Fruit fly (Drosophila melanogaster) whole organism, embryonic: ENCODE results near the gene Cby.
A peak's percentile ranks its signal among the peaks of the same experiment; 100 is the strongest.

ENCODE experiments used
- Abd-B ChIP-seq: fragments of 200-800 bp; sonication (Bioruptor generic); optimal IDR thresholded peaks from 2 replicates; lab custom pipeline; 2018; ENCODE audit warnings: missing biosample characterization, mild to moderate bottlenecking, missing genetic modification characterization, moderate library complexity
- Atf6 ChIP-seq: fragments of 200-800 bp; sonication (Bioruptor generic); IDR thresholded peaks from 2 replicates; pipeline ENCODE4 v1.3.6; 2022; ENCODE audit warnings: missing biosample characterization, missing genetic modification characterization
- CG10979 ChIP-seq: fragments of 200-800 bp; sonication (Bioruptor generic); optimal IDR thresholded peaks from 2 replicates; lab custom pipeline; 2018; ENCODE audit warnings: missing biosample characterization, mild to moderate bottlenecking, missing genetic modification characterization, moderate library complexity
- CG14965 ChIP-seq: fragments of 200-800 bp; sonication (Bioruptor generic); optimal IDR thresholded peaks from 2 replicates; lab custom pipeline; 2016; ENCODE audit warnings: missing biosample characterization, missing genetic modification characterization, borderline replicate concordance
- CG16863 ChIP-seq: fragments of 200-800 bp; sonication (Bioruptor generic); optimal IDR thresholded peaks from 3 replicates; lab custom pipeline; 2016; ENCODE audit warnings: missing biosample characterization, missing genetic modification characterization
- CG18619 ChIP-seq: fragments of 200-800 bp; sonication (Bioruptor generic); optimal IDR thresholded peaks from 3 replicates; lab custom pipeline; 2017; ENCODE audit warnings: missing biosample characterization, mild to moderate bottlenecking, missing genetic modification characterization
- CG3163 ChIP-seq: fragments of 200-800 bp; sonication (Bioruptor generic); optimal IDR thresholded peaks from 3 replicates; lab custom pipeline; 2016; ENCODE audit warnings: missing biosample characterization, missing genetic modification characterization
- CG33213 ChIP-seq: fragments of 200-800 bp; sonication (Bioruptor generic); optimal IDR thresholded peaks from 3 replicates; lab custom pipeline; 2016; ENCODE audit warnings: missing biosample characterization, missing genetic modification characterization
- CG5953 ChIP-seq: fragments of 200-800 bp; sonication (Bioruptor generic); IDR thresholded peaks from 2 replicates; pipeline ENCODE4 v1.3.6; 2022; ENCODE audit warnings: missing biosample characterization, missing genetic modification characterization
- CG6254 ChIP-seq: fragments of 200-800 bp; sonication (Bioruptor generic); optimal IDR thresholded peaks from 3 replicates; lab custom pipeline; 2017; ENCODE audit warnings: mild to moderate bottlenecking, missing biosample characterization, missing genetic modification reagents, missing genetic modification characterization
- CG6654 ChIP-seq: fragments of 200-800 bp; sonication (Bioruptor generic); optimal IDR thresholded peaks from 2 replicates; lab custom pipeline; 2017; ENCODE audit warnings: missing biosample characterization, mild to moderate bottlenecking, missing genetic modification characterization
- CG6813 ChIP-seq: fragments of 200-800 bp; sonication (Bioruptor generic); optimal IDR thresholded peaks from 2 replicates; lab custom pipeline; 2017; ENCODE audit warnings: missing biosample characterization, missing genetic modification characterization, mild to moderate bottlenecking, moderate library complexity, missing genetic modification reagents
- CG7745 ChIP-seq: fragments of 200-800 bp; sonication (Bioruptor generic); optimal IDR thresholded peaks from 2 replicates; lab custom pipeline; 2018; ENCODE audit warnings: missing biosample characterization, mild to moderate bottlenecking, missing genetic modification characterization, moderate library complexity
- CG8765 ChIP-seq: fragments of 200-800 bp; sonication (Bioruptor generic); IDR thresholded peaks from 2 replicates; pipeline ENCODE4 v1.3.6; 2022; ENCODE audit warnings: missing biosample characterization, missing genetic modification characterization
- CHES-1-like ChIP-seq: fragments of 200-800 bp; sonication (Bioruptor generic); optimal IDR thresholded peaks from 2 replicates; lab custom pipeline; 2016; ENCODE audit warnings: missing biosample characterization, missing genetic modification characterization
- E2f2 ChIP-seq: fragments of 200-800 bp; sonication (Bioruptor generic); IDR thresholded peaks from 2 replicates; pipeline ENCODE4 v1.3.6; 2022; ENCODE audit warnings: missing biosample characterization, missing genetic modification characterization
- Hmx ChIP-seq: fragments of 200-800 bp; sonication (Bioruptor generic); optimal IDR thresholded peaks from 2 replicates; lab custom pipeline; 2016; ENCODE audit warnings: missing biosample characterization, missing genetic modification characterization
- Meics ChIP-seq: fragments of 200-800 bp; sonication (Bioruptor generic); optimal IDR thresholded peaks from 2 replicates; lab custom pipeline; 2017; ENCODE audit warnings: missing biosample characterization, mild to moderate bottlenecking, missing genetic modification characterization
- Oaz ChIP-seq: fragments of 200-800 bp; sonication (Bioruptor generic); IDR thresholded peaks from 2 replicates; pipeline ENCODE4 v1.3.6; 2022; ENCODE audit warnings: missing biosample characterization, missing genetic modification characterization
- Six4 ChIP-seq: fragments of 200-800 bp; sonication (Bioruptor generic); optimal IDR thresholded peaks from 2 replicates; lab custom pipeline; 2016; ENCODE audit warnings: missing biosample characterization, missing genetic modification characterization
- Sox100B ChIP-seq: fragments of 200-800 bp; sonication (Bioruptor generic); optimal IDR thresholded peaks from 3 replicates; lab custom pipeline; 2018; ENCODE audit warnings: missing biosample characterization, mild to moderate bottlenecking, missing genetic modification characterization
- ara ChIP-seq: fragments of 200-800 bp; sonication (Bioruptor generic); IDR thresholded peaks from 2 replicates; pipeline ENCODE4 v1.3.6; 2022; ENCODE audit warnings: missing biosample characterization, missing genetic modification characterization
- bbx ChIP-seq: fragments of 200-800 bp; sonication (Bioruptor generic); IDR thresholded peaks from 2 replicates; pipeline ENCODE4 v1.3.6; 2022; ENCODE audit warnings: missing biosample characterization, missing genetic modification characterization; ENCODE audit not compliant: partially characterized antibody
- btn ChIP-seq: fragments of 200-800 bp; sonication (Bioruptor generic); optimal IDR thresholded peaks from 2 replicates; lab custom pipeline; 2016; ENCODE audit warnings: missing biosample characterization, missing genetic modification characterization
- dan ChIP-seq: fragments of 200-800 bp; sonication (Bioruptor generic); IDR thresholded peaks from 2 replicates; pipeline ENCODE4 v1.3.6; 2022; ENCODE audit warnings: missing biosample characterization, missing genetic modification characterization
- dimm ChIP-seq: fragments of 200-800 bp; sonication (Bioruptor generic); IDR thresholded peaks from 2 replicates; pipeline ENCODE4 v1.3.6; 2022; ENCODE audit warnings: missing biosample characterization, missing genetic modification characterization
- disco-r ChIP-seq: fragments of 200-800 bp; sonication (Bioruptor generic); optimal IDR thresholded peaks from 2 replicates; lab custom pipeline; 2016; ENCODE audit warnings: missing biosample characterization, missing genetic modification characterization
- esg ChIP-seq: fragments of 200-800 bp; sonication (Bioruptor generic); conservative IDR thresholded peaks from 2 replicates; pipeline ENCODE4 v1.3.6; 2022; ENCODE audit warnings: missing biosample characterization, missing genetic modification characterization
- fd102C ChIP-seq: fragments of 200-800 bp; sonication (Bioruptor generic); optimal IDR thresholded peaks from 2 replicates; lab custom pipeline; 2018; ENCODE audit warnings: missing biosample characterization, mild to moderate bottlenecking, missing genetic modification characterization, moderate library complexity
- grn ChIP-seq: fragments of 200-800 bp; sonication (Bioruptor generic); optimal IDR thresholded peaks from 3 replicates; lab custom pipeline; 2017; ENCODE audit warnings: missing biosample characterization, missing genetic modification characterization
- hth ChIP-seq: fragments of >200 bp; optimal IDR thresholded peaks from 2 replicates; lab custom pipeline; 2017; ENCODE audit warnings: inconsistent platforms
- ind ChIP-seq: fragments of 200-800 bp; sonication (Bioruptor generic); optimal IDR thresholded peaks from 3 replicates; lab custom pipeline; 2016; ENCODE audit warnings: missing biosample characterization, missing genetic modification characterization
- jumu ChIP-seq: fragments of 200-800 bp; sonication (Bioruptor generic); optimal IDR thresholded peaks from 3 replicates; lab custom pipeline; 2016; ENCODE audit warnings: missing biosample characterization, missing genetic modification characterization
- lilli ChIP-seq: fragments of 200-800 bp; sonication (Bioruptor generic); optimal IDR thresholded peaks from 3 replicates; lab custom pipeline; 2016; ENCODE audit warnings: missing biosample characterization, missing genetic modification characterization
- lov ChIP-seq, 2 experiments: fragments of 200-800 bp in 1 of 2; fragments of >200 bp in 1 of 2; sonication (Bioruptor generic) in 1 of 2; IDR thresholded peaks in 1 of 2; optimal IDR thresholded peaks in 1 of 2; 2 replicates in 1 of 2; 3 replicates in 1 of 2; pipeline versions ENCODE4 v1.3.6 to Lab custom; 2017 to 2022; ENCODE audit warnings: missing biosample characterization in 1 of 2, missing genetic modification characterization in 1 of 2
- maf-S ChIP-seq: fragments of 200-800 bp; sonication (Bioruptor generic); optimal IDR thresholded peaks from 2 replicates; lab custom pipeline; 2016; ENCODE audit warnings: missing biosample characterization, missing genetic modification characterization
- oc ChIP-seq: fragments of 200-800 bp; sonication (Bioruptor generic); optimal IDR thresholded peaks from 2 replicates; lab custom pipeline; 2018; ENCODE audit warnings: missing biosample characterization, mild to moderate bottlenecking, missing genetic modification characterization, moderate library complexity
- odd ChIP-seq: fragments of 200-800 bp; sonication (Bioruptor generic); optimal IDR thresholded peaks from 2 replicates; lab custom pipeline; 2017; ENCODE audit warnings: missing biosample characterization, mild to moderate bottlenecking, missing genetic modification characterization
- pb ChIP-seq: fragments of 200-800 bp; sonication (Bioruptor generic); optimal IDR thresholded peaks from 3 replicates; lab custom pipeline; 2016; ENCODE audit warnings: missing biosample characterization, missing genetic modification characterization
- pros ChIP-seq: fragments of 200-800 bp; sonication (Bioruptor generic); optimal IDR thresholded peaks from 3 replicates; lab custom pipeline; 2019; ENCODE audit warnings: missing biosample characterization, mild to moderate bottlenecking, missing genetic modification characterization, moderate library complexity
- rib ChIP-seq: fragments of 200-800 bp; sonication (Bioruptor generic); IDR thresholded peaks from 2 replicates; pipeline ENCODE4 v1.3.6; 2022; ENCODE audit warnings: missing biosample characterization, missing genetic modification characterization
- sd ChIP-seq: fragments of 200-800 bp; sonication (Bioruptor generic); optimal IDR thresholded peaks from 3 replicates; lab custom pipeline; 2018; ENCODE audit warnings: missing biosample characterization, mild to moderate bottlenecking, missing genetic modification characterization, moderate library complexity
- sim ChIP-seq: fragments of 200-800 bp; sonication (Bioruptor generic); IDR thresholded peaks from 2 replicates; pipeline ENCODE4 v1.3.6; 2022; ENCODE audit warnings: missing biosample characterization, missing genetic modification characterization
- sisA ChIP-seq: fragments of 200-800 bp; sonication (Bioruptor generic); IDR thresholded peaks from 2 replicates; pipeline ENCODE4 v1.3.6; 2022; ENCODE audit warnings: missing biosample characterization, missing genetic modification characterization
- so ChIP-seq: fragments of 200-800 bp; sonication (Bioruptor generic); IDR thresholded peaks from 3 replicates; pipeline ENCODE4 v1.3.6; 2022; ENCODE audit warnings: missing biosample characterization, missing genetic modification characterization
- sob ChIP-seq: fragments of 200-800 bp; sonication (Bioruptor generic); IDR thresholded peaks from 2 replicates; pipeline ENCODE4 v1.3.6; 2022; ENCODE audit warnings: missing biosample characterization, missing genetic modification characterization
- sqz ChIP-seq: fragments of 200-800 bp; sonication (Bioruptor generic); optimal IDR thresholded peaks from 3 replicates; lab custom pipeline; 2018; ENCODE audit warnings: missing biosample characterization, mild to moderate bottlenecking, missing genetic modification characterization
- tll ChIP-seq, 2 experiments: fragments of 200-800 bp in 1 of 2; fragments of >200 bp in 1 of 2; sonication (Bioruptor generic) in 1 of 2; optimal IDR thresholded peaks; 2 replicates each; lab custom pipeline; 2017 to 2019; ENCODE audit warnings: missing biosample characterization in 2 of 2, missing genetic modification characterization in 2 of 2, mild to moderate bottlenecking in 1 of 2, moderate library complexity in 1 of 2
- vfl ChIP-seq: fragments of 200-800 bp; sonication (Bioruptor generic); optimal IDR thresholded peaks from 2 replicates; lab custom pipeline; 2016; ENCODE audit warnings: missing biosample characterization, missing genetic modification characterization

Gene Cby

dm6 chr3R:21862137-21862850, 5.5 kb upstream of the Cby start (continued):
- TF ChIP-seq pros (GFP tag; lab: Kevin White, UChicago) = peak; percentile 57
- TF ChIP-seq Abd-B (GFP tag; lab: Kevin White, UChicago) = peak; percentile 67
- peak; percentile 47 for TF ChIP-seq disco-r (GFP tag; lab: Kevin White, UChicago)
- TF ChIP-seq dimm (GFP tag; lab: Robert Waterston, UW) = peak; percentile 74
- peak; percentile 16 for TF ChIP-seq sd
- TF ChIP-seq lov (optimal IDR thresholded peaks at IDR 0.05; lab: Kevin White, UChicago) = no peak
- TF ChIP-seq lov (GFP tag; IDR thresholded peaks at IDR 0.05; lab: Robert Waterston, UW) = 0 out of 3 replicates have a peak, but pooled peaks have one; percentile 6
- TF ChIP-seq grn (GFP tag; lab: Kevin White, UChicago) = no peak
- peak; percentile 4 for TF ChIP-seq Meics (GFP tag; lab: Kevin White, UChicago)
- peak; percentile 65 for TF ChIP-seq esg (GFP tag; lab: Robert Waterston, UW)
- TF ChIP-seq CG6813 = peak; percentile 25
- peak; percentile 13 for TF ChIP-seq CHES-1-like (GFP tag; lab: Kevin White, UChicago)
- no peak for TF ChIP-seq tll (GFP tag; optimal IDR thresholded peaks at IDR 0.05; lab: Kevin White, UChicago)
- TF ChIP-seq fd102C = peak; percentile 39
- TF ChIP-seq Atf6 (GFP tag; lab: Robert Waterston, UW) = peak; percentile 26; the same call in 1 of the 2 replicates
- TF ChIP-seq CG5953 = peak; percentile 87
- no peak for TF ChIP-seq bbx (GFP tag; lab: Robert Waterston, UW)
- TF ChIP-seq ind (GFP tag; lab: Kevin White, UChicago) = peak; percentile 39
- TF ChIP-seq CG14965 (GFP tag; lab: Kevin White, UChicago) = no peak
- TF ChIP-seq so (GFP tag; lab: Robert Waterston, UW) = peak; percentile 74; the same call in 1 of the 3 replicates
- peak; percentile 90 for TF ChIP-seq ara
- TF ChIP-seq E2f2 = peak; percentile 48; the same call in 1 of the 2 replicates
- TF ChIP-seq hth (lab: Kevin White, UChicago) = no peak
- TF ChIP-seq maf-S (GFP tag; lab: Kevin White, UChicago) = peak; percentile 42
- TF ChIP-seq pb = no peak
- TF ChIP-seq sim (GFP tag; lab: Robert Waterston, UW) = peak; percentile 59; the same call in 1 of the 2 replicates
- TF ChIP-seq Oaz (GFP tag; lab: Robert Waterston, UW) = no peak
- TF ChIP-seq CG6254 = peak; percentile 63
- TF ChIP-seq Hmx (GFP tag; lab: Kevin White, UChicago) = no peak
- TF ChIP-seq odd (GFP tag; lab: Kevin White, UChicago) = peak; percentile 68
- no peak for TF ChIP-seq CG8765
- peak; percentile 49 for TF ChIP-seq sqz (GFP tag; lab: Kevin White, UChicago)
- TF ChIP-seq CG18619 (GFP tag; lab: Kevin White, UChicago) = peak; percentile 62
- TF ChIP-seq CG7745 = no peak
- TF ChIP-seq oc = peak; percentile 87
- TF ChIP-seq lilli (GFP tag; lab: Kevin White, UChicago) = peak; percentile 42
- TF ChIP-seq sob (GFP tag; lab: Robert Waterston, UW) = peak; percentile 37; the same call in 1 of the 2 replicates
- peak; percentile 26 for TF ChIP-seq CG16863
- peak; percentile 38 for TF ChIP-seq CG33213
- TF ChIP-seq CG3163 = no peak
- TF ChIP-seq vfl (GFP tag; lab: Kevin White, UChicago) = peak; percentile 0
- TF ChIP-seq Six4 (GFP tag; lab: Kevin White, UChicago) = peak; percentile 51
- peak; percentile 73 for TF ChIP-seq Sox100B (GFP tag; lab: Kevin White, UChicago)
- TF ChIP-seq CG6654 = peak; percentile 8
- peak; percentile 5 for TF ChIP-seq btn (GFP tag; lab: Kevin White, UChicago)
- peak; percentile 86 for TF ChIP-seq CG10979 (tag; lab: Kevin White, UChicago)
- no peak for TF ChIP-seq rib (GFP tag; lab: Robert Waterston, UW)
- peak; percentile 74 for TF ChIP-seq sisA
- TF ChIP-seq dan = no peak
- TF ChIP-seq jumu (GFP tag; lab: Kevin White, UChicago) = peak; percentile 38
